Worm (Caenorhabditis elegans) whole organism, L1 larva: ENCODE results near the gene col-149.

Source experiments
- C34B4.2 ChIP-seq: sonication (generic microtip); optimal IDR thresholded peaks from 2 replicates; lab custom pipeline; 2017; ENCODE audit warnings: mild to moderate bottlenecking, missing genetic modification characterization, missing compliant biosample characterization
- F16B12.6 ChIP-seq: fragments of 150-350 bp; optimal IDR thresholded peaks from 2 replicates; lab custom pipeline; 2014; ENCODE audit warnings: missing biosample characterization, missing genetic modification characterization
- ama-1 ChIP-seq: fragments of 150-350 bp; optimal IDR thresholded peaks from 2 replicates; lab custom pipeline; 2014
- blmp-1 ChIP-seq: fragments of 150-350 bp; optimal IDR thresholded peaks from 2 replicates; lab custom pipeline; 2014; ENCODE audit warnings: missing biosample characterization, missing genetic modification characterization
- ceh-8 ChIP-seq: fragments of 200-800 bp; sonication (Bioruptor generic); optimal IDR thresholded peaks from 2 replicates; lab custom pipeline; 2018; ENCODE audit warnings: mild to moderate bottlenecking, missing genetic modification characterization, moderate library complexity, missing compliant biosample characterization
- ceh-88 ChIP-seq: fragments of 200-800 bp; sonication (Bioruptor generic); IDR thresholded peaks from 2 replicates; pipeline ENCODE4 v1.3.6; 2022; ENCODE audit warnings: missing genetic modification characterization, missing compliant biosample characterization
- ceh-90 ChIP-seq: sonication (generic microtip); optimal IDR thresholded peaks from 2 replicates; lab custom pipeline; 2016; ENCODE audit warnings: missing genetic modification characterization, missing compliant biosample characterization
- ces-1 ChIP-seq: fragments of 150-350 bp; optimal IDR thresholded peaks from 2 replicates; lab custom pipeline; 2014; ENCODE audit warnings: missing biosample characterization, missing genetic modification reagents, missing genetic modification characterization
- dpl-1 ChIP-seq, 3 experiments: fragments of 150-350 bp in 2 of 3; sonication (generic microtip) in 1 of 3; optimal IDR thresholded peaks; 2 replicates each; lab custom pipeline; 2014 to 2017; ENCODE audit warnings: missing biosample characterization in 3 of 3, missing genetic modification characterization in 3 of 3, missing genetic modification reagents in 3 of 3
- dsc-1 ChIP-seq: sonication (generic microtip); optimal IDR thresholded peaks from 2 replicates; lab custom pipeline; 2016; ENCODE audit warnings: mild to moderate bottlenecking, missing genetic modification characterization, missing compliant biosample characterization
- efl-1 ChIP-seq, 4 experiments: fragments of 150-350 bp; optimal IDR thresholded peaks in 3 of 4; peaks in 1 of 4; 1 replicate in 1 of 4; 2 replicates in 3 of 4; lab custom pipeline; 2014; ENCODE audit warnings: missing biosample characterization in 2 of 4, missing genetic modification characterization in 2 of 4, missing genetic modification reagents in 2 of 4
- efl-3 ChIP-seq: fragments of 200-800 bp; sonication (Bioruptor generic); optimal IDR thresholded peaks from 2 replicates; lab custom pipeline; 2018; ENCODE audit warnings: mild to moderate bottlenecking, missing genetic modification characterization, missing compliant biosample characterization
- elt-2 ChIP-seq: sonication (generic microtip); optimal IDR thresholded peaks from 2 replicates; lab custom pipeline; 2016; ENCODE audit warnings: missing genetic modification characterization, mild to moderate bottlenecking, inconsistent platforms, missing compliant biosample characterization, missing genetic modification reagents
- ets-5 ChIP-seq: fragments of 200-800 bp; sonication (Bioruptor generic); IDR thresholded peaks from 2 replicates; pipeline ENCODE4 v1.3.6; 2022; ENCODE audit warnings: missing genetic modification characterization, missing compliant biosample characterization
- fkh-4 ChIP-seq: sonication (generic microtip); optimal IDR thresholded peaks from 2 replicates; lab custom pipeline; 2016; ENCODE audit warnings: missing compliant biosample characterization, missing genetic modification characterization, borderline replicate concordance
- fkh-8 ChIP-seq: sonication (generic microtip); optimal IDR thresholded peaks from 2 replicates; lab custom pipeline; 2016; ENCODE audit warnings: mild to moderate bottlenecking, missing genetic modification characterization, missing compliant biosample characterization
- fos-1 ChIP-seq: fragments of 150-350 bp; optimal IDR thresholded peaks from 2 replicates; lab custom pipeline; 2014; ENCODE audit warnings: missing biosample characterization, missing genetic modification characterization
- isw-1 ChIP-seq: fragments of 200-800 bp; sonication (Bioruptor generic); IDR thresholded peaks from 2 replicates; pipeline ENCODE4 v1.3.6; 2022; ENCODE audit warnings: missing genetic modification characterization, missing compliant biosample characterization
- jun-1 ChIP-seq: fragments of 150-350 bp; optimal IDR thresholded peaks from 2 replicates; lab custom pipeline; 2014; ENCODE audit warnings: missing biosample characterization, missing genetic modification reagents, missing genetic modification characterization
- lin-13 ChIP-seq: fragments of 150-350 bp; optimal IDR thresholded peaks from 2 replicates; lab custom pipeline; 2014; ENCODE audit warnings: missing biosample characterization, missing genetic modification reagents, missing genetic modification characterization
- lin-14 ChIP-seq: fragments of 200-800 bp; sonication (Bioruptor generic); optimal IDR thresholded peaks from 2 replicates; lab custom pipeline; 2018; ENCODE audit warnings: mild to moderate bottlenecking, missing genetic modification characterization, moderate library complexity, missing compliant biosample characterization
- mdl-1 ChIP-seq, 2 experiments: fragments of 150-350 bp; optimal IDR thresholded peaks; 2 replicates each; lab custom pipeline; 2014 to 2017; ENCODE audit warnings: missing biosample characterization in 2 of 2, missing genetic modification characterization in 2 of 2, inconsistent platforms in 1 of 2
- mep-1 ChIP-seq: fragments of 150-350 bp; optimal IDR thresholded peaks from 2 replicates; lab custom pipeline; 2014; ENCODE audit warnings: missing biosample characterization, missing genetic modification characterization
- nhr-12 ChIP-seq: sonication (generic microtip); optimal IDR thresholded peaks from 2 replicates; lab custom pipeline; 2017; ENCODE audit warnings: missing biosample characterization, missing genetic modification characterization
- nhr-19 ChIP-seq: fragments of 200-800 bp; sonication (Bioruptor generic); conservative IDR thresholded peaks from 2 replicates; pipeline ENCODE4 v1.3.6; 2022; ENCODE audit warnings: missing genetic modification characterization, missing compliant biosample characterization
- nhr-237 ChIP-seq: fragments of 150-350 bp; optimal IDR thresholded peaks from 2 replicates; lab custom pipeline; 2014; ENCODE audit warnings: missing biosample characterization, missing genetic modification characterization
- nhr-28 ChIP-seq: fragments of 150-350 bp; optimal IDR thresholded peaks from 2 replicates; lab custom pipeline; 2014; ENCODE audit warnings: missing biosample characterization, missing genetic modification characterization
- nhr-47 ChIP-seq: sonication (generic microtip); optimal IDR thresholded peaks from 2 replicates; lab custom pipeline; 2016; ENCODE audit warnings: mild to moderate bottlenecking, missing genetic modification characterization, moderate library complexity, missing compliant biosample characterization
- nhr-71 ChIP-seq: sonication (generic microtip); optimal IDR thresholded peaks from 2 replicates; lab custom pipeline; 2016; ENCODE audit warnings: mild to moderate bottlenecking, missing genetic modification characterization, moderate library complexity, missing compliant biosample characterization
- nhr-76 ChIP-seq: sonication (generic microtip); optimal IDR thresholded peaks from 2 replicates; lab custom pipeline; 2017; ENCODE audit warnings: missing biosample characterization, missing genetic modification characterization
- nhr-84 ChIP-seq: sonication (generic microtip); optimal IDR thresholded peaks from 2 replicates; lab custom pipeline; 2017; ENCODE audit warnings: missing biosample characterization, missing genetic modification characterization
- nhr-90 ChIP-seq: sonication (generic microtip); optimal IDR thresholded peaks from 2 replicates; lab custom pipeline; 2016; ENCODE audit warnings: mild to moderate bottlenecking, missing genetic modification characterization, missing compliant biosample characterization; ENCODE audit not compliant: poor library complexity
- pax-3 ChIP-seq: fragments of 200-800 bp; sonication (Bioruptor generic); optimal IDR thresholded peaks from 2 replicates; lab custom pipeline; 2018; ENCODE audit warnings: mild to moderate bottlenecking, missing genetic modification characterization, moderate library complexity, missing compliant biosample characterization
- pqm-1 ChIP-seq: sonication (generic microtip); optimal IDR thresholded peaks from 3 replicates; lab custom pipeline; 2017; ENCODE audit warnings: missing biosample characterization, missing genetic modification characterization
- rnt-1 ChIP-seq: sonication (generic microtip); optimal IDR thresholded peaks from 2 replicates; lab custom pipeline; 2016; ENCODE audit warnings: mild to moderate bottlenecking, missing genetic modification characterization, moderate library complexity, missing compliant biosample characterization
- skn-1 ChIP-seq: fragments of 150-350 bp; optimal IDR thresholded peaks from 2 replicates; lab custom pipeline; 2014; ENCODE audit warnings: missing biosample characterization, missing genetic modification characterization
- sup-37 ChIP-seq: fragments of 200-800 bp; sonication (Bioruptor generic); optimal IDR thresholded peaks from 2 replicates; lab custom pipeline; 2018; ENCODE audit warnings: mild to moderate bottlenecking, missing genetic modification characterization, missing compliant biosample characterization
- unc-30 ChIP-seq: sonication (generic microtip); optimal IDR thresholded peaks from 2 replicates; lab custom pipeline; 2017; ENCODE audit warnings: missing biosample characterization, missing genetic modification characterization
- unc-86 ChIP-seq: sonication (generic microtip); optimal IDR thresholded peaks from 2 replicates; lab custom pipeline; 2016; ENCODE audit warnings: missing genetic modification characterization, missing compliant biosample characterization
- zip-4 ChIP-seq: fragments of 200-800 bp; sonication (Bioruptor generic); optimal IDR thresholded peaks from 2 replicates; lab custom pipeline; 2018; ENCODE audit warnings: mild to moderate bottlenecking, missing genetic modification characterization, moderate library complexity, missing compliant biosample characterization
- ztf-11 ChIP-seq, 2 experiments: sonication (generic microtip); optimal IDR thresholded peaks; 2 replicates each; lab custom pipeline; 2016 to 2017; ENCODE audit warnings: missing genetic modification characterization in 2 of 2, missing biosample characterization in 1 of 2, missing compliant biosample characterization in 1 of 2

Gene col-149

ce11 chrV:10248255-10248979 lies 44.3 kb downstream of the col-149 start, which contains the start of gene akt-1:
akt-1 (plus strand) TSS chrV:10248905.
- TF ChIP-seq nhr-28 (no peak), nhr-76 (tag; lab: Kevin White, UChicago) (no peak), ama-1 (lab: Kevin White, UChicago) (peak; percentile 2), ztf-11 (tag; optimal IDR thresholded peaks at IDR 0.05; lab: Kevin White, UChicago) (no peak), efl-1 (optimal IDR thresholded peaks at IDR 0.05; lab: Kevin White, UChicago) (no peak), efl-1 (GFP tag; optimal IDR thresholded peaks at IDR 0.05 in 1 of 2; lab: Kevin White, UChicago) (peak in 1 of 2 experiments; percentile 49)

DNA sequence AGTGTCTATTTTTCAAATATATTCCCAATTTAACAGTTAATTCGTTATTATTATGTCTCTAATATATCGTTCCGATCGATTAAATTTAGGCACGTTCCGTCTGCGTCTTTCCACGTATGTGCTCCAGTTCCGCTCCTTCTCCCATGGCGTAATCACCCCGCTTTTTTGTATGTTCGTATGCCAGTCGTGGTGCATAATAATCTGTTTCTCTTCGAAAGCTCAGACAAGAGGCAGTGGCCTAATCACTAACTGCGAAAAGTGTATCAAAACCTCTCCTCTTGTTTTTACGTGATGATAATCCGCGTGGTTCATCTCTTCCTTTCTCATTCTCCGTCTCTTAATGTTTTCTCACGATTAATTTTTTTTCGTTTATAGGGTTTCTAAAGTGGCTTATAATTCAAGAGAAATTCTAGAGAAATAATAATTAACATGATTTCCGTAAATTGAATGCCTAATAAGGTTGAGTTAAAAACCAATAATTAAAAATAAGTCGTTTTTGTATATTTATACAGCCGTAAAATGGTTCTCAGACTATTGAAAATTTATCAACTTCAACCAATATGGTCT lies 44.9 kb downstream of the col-149 start:
- TF ChIP-seq lin-14 (GFP tag; lab: Kevin White, UChicago) (peak; percentile 58), nhr-47 (tag; lab: Kevin White, UChicago) (peak; percentile 31), skn-1 (tag; lab: Kevin White, UChicago) (no peak), ceh-8 (GFP tag; lab: Kevin White, UChicago) (peak; percentile 58), lin-13 (GFP tag; lab: Kevin White, UChicago) (no peak), pax-3 (tag; lab: Kevin White, UChicago) (peak; percentile 17), jun-1 (no peak), fos-1 (tag; lab: Kevin White, UChicago) (no peak), isw-1 (no peak), nhr-71 (tag; lab: Kevin White, UChicago) (peak; percentile 18), fkh-8 (tag; lab: Kevin White, UChicago) (peak; percentile 46), dsc-1 (tag; lab: Kevin White, UChicago) (peak; percentile 69), nhr-237 (tag; lab: Kevin White, UChicago) (no peak), nhr-84 (tag; lab: Kevin White, UChicago) (no peak)

DNA sequence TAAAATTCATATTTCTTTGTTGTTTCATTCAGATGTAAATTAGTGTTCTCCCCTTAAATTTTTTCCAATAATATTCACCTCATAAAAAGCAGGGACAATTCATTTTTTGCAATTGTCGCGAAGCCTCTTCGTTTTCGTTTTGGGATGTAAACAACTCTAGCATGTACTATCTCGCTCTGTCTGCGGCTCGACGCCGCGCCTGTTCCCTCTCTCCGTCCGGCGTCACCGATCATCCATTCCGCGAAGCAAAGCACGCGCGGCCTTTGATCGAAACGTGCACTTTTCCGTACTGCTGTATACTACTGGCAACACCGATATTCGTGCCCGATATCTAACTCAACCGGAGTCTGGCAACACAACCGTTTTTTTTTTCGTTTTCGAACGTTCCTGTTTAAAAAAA lies 45.7 kb downstream of the col-149 start:
- TF ChIP-seq lin-13 (GFP tag; lab: Kevin White, UChicago) (no peak), ets-5 (no peak), sup-37 (GFP tag; lab: Kevin White, UChicago) (no peak), F16B12.6 (tag; lab: Kevin White, UChicago) (no peak), efl-3 (GFP tag; lab: Kevin White, UChicago) (no peak), skn-1 (tag; lab: Kevin White, UChicago) (no peak), rnt-1 (tag; lab: Kevin White, UChicago) (peak; percentile 37), nhr-90 (no peak), nhr-28 (no peak), ceh-90 (tag; lab: Kevin White, UChicago) (no peak), lin-14 (GFP tag; lab: Kevin White, UChicago) (peak; percentile 22), mdl-1 (tag; optimal IDR thresholded peaks at IDR 0.05; lab: Kevin White, UChicago) (peak in 1 of 2 experiments; percentile 17), dpl-1 (GFP tag; optimal IDR thresholded peaks at IDR 0.05; lab: Kevin White, UChicago) (no peak), nhr-19 (GFP tag; lab: Robert Waterston, UW) (peak; percentile 38), nhr-12 (tag; lab: Kevin White, UChicago) (no peak), ceh-88 (GFP tag; lab: Robert Waterston, UW) (no peak), nhr-76 (tag; lab: Kevin White, UChicago) (no peak), C34B4.2 (tag; lab: Kevin White, UChicago) (no peak), ces-1 (GFP tag; lab: Kevin White, UChicago) (no peak), mep-1 (tag; lab: Kevin White, UChicago) (no peak), unc-30 (tag; lab: Kevin White, UChicago) (no peak), ama-1 (lab: Kevin White, UChicago) (no peak), nhr-47 (tag; lab: Kevin White, UChicago) (no peak), unc-86 (tag; lab: Kevin White, UChicago) (no peak), dsc-1 (tag; lab: Kevin White, UChicago) (no peak), elt-2 (tag; lab: Kevin White, UChicago) (no peak), pqm-1 (tag; lab: Kevin White, UChicago) (no peak), blmp-1 (tag; lab: Kevin White, UChicago) (peak; percentile 8), fkh-4 (no peak), zip-4 (GFP tag; lab: Kevin White, UChicago) (no peak)
